Fruit fly (Drosophila melanogaster) whole organism, embryonic: ENCODE measurements around the gene Vm26Ab.

Experiments used
- Adf1 ChIP-seq: fragments of 200-800 bp; sonication (Bioruptor generic); IDR thresholded peaks from 2 replicates; pipeline ENCODE4 v1.3.6; 2022; ENCODE audit warnings: missing biosample characterization, missing genetic modification characterization
- CG10147 ChIP-seq: fragments of 200-800 bp; sonication (Bioruptor generic); optimal IDR thresholded peaks from 2 replicates; lab custom pipeline; 2019; ENCODE audit warnings: missing biosample characterization, mild to moderate bottlenecking, missing genetic modification characterization, moderate library complexity
- CG1024 ChIP-seq: fragments of 200-800 bp; sonication (Bioruptor generic); IDR thresholded peaks from 2 replicates; pipeline ENCODE4 v1.3.6; 2022; ENCODE audit warnings: missing biosample characterization, missing genetic modification characterization
- CG11695 ChIP-seq: fragments of 200-800 bp; sonication (Bioruptor generic); IDR thresholded peaks from 3 replicates; pipeline ENCODE4 v1.3.6; 2022; ENCODE audit warnings: missing biosample characterization, missing genetic modification characterization
- CG12659 ChIP-seq: fragments of 200-800 bp; sonication (Bioruptor generic); optimal IDR thresholded peaks from 3 replicates; lab custom pipeline; 2017; ENCODE audit warnings: mild to moderate bottlenecking, missing biosample characterization, missing genetic modification reagents, missing genetic modification characterization
- CG13624 ChIP-seq: fragments of 200-800 bp; sonication (Bioruptor generic); optimal IDR thresholded peaks from 2 replicates; lab custom pipeline; 2016; ENCODE audit warnings: missing biosample characterization, missing genetic modification characterization
- CG14050 ChIP-seq: fragments of 200-800 bp; sonication (Bioruptor generic); IDR thresholded peaks from 3 replicates; pipeline ENCODE4 v1.3.6; 2022; ENCODE audit warnings: missing biosample characterization, missing genetic modification characterization
- CG1529 ChIP-seq: fragments of 200-800 bp; sonication (Bioruptor generic); optimal IDR thresholded peaks from 3 replicates; lab custom pipeline; 2018; ENCODE audit warnings: missing biosample characterization, missing genetic modification characterization
- CG1602 ChIP-seq: fragments of 200-800 bp; sonication (Bioruptor generic); optimal IDR thresholded peaks from 3 replicates; lab custom pipeline; 2016; ENCODE audit warnings: missing biosample characterization, missing genetic modification characterization
- CG17186 ChIP-seq: fragments of 200-800 bp; sonication (Bioruptor generic); optimal IDR thresholded peaks from 3 replicates; lab custom pipeline; 2017; ENCODE audit warnings: missing biosample characterization, missing genetic modification reagents, missing genetic modification characterization
- CG17802 ChIP-seq: fragments of 200-800 bp; sonication (Bioruptor generic); optimal IDR thresholded peaks from 2 replicates; lab custom pipeline; 2018; ENCODE audit warnings: missing biosample characterization, mild to moderate bottlenecking, missing genetic modification characterization, moderate library complexity
- CG18619 ChIP-seq: fragments of 200-800 bp; sonication (Bioruptor generic); optimal IDR thresholded peaks from 3 replicates; lab custom pipeline; 2017; ENCODE audit warnings: missing biosample characterization, mild to moderate bottlenecking, missing genetic modification characterization
- CG2678 ChIP-seq: fragments of 200-800 bp; sonication (Bioruptor generic); optimal IDR thresholded peaks from 3 replicates; lab custom pipeline; 2019; ENCODE audit warnings: missing biosample characterization, mild to moderate bottlenecking, missing genetic modification characterization, moderate library complexity
- CG31224 ChIP-seq: fragments of 200-800 bp; sonication (Bioruptor generic); IDR thresholded peaks from 2 replicates; pipeline ENCODE4 v1.3.6; 2022; ENCODE audit warnings: missing biosample characterization, missing genetic modification characterization
- CG6765 ChIP-seq: fragments of 200-800 bp; sonication (Bioruptor generic); optimal IDR thresholded peaks from 3 replicates; lab custom pipeline; 2017; ENCODE audit warnings: missing biosample characterization, mild to moderate bottlenecking, missing genetic modification characterization
- CG8089 ChIP-seq: fragments of 200-800 bp; sonication (Bioruptor generic); optimal IDR thresholded peaks from 3 replicates; lab custom pipeline; 2016; ENCODE audit warnings: missing biosample characterization, missing genetic modification characterization
- CG8290 ChIP-seq, 3 experiments: fragments of 200-800 bp; sonication (Bioruptor generic); optimal IDR thresholded peaks; 2 replicates each; lab custom pipeline; 2016 to 2019; ENCODE audit warnings: missing biosample characterization in 3 of 3, missing genetic modification characterization in 3 of 3, mild to moderate bottlenecking in 2 of 3, moderate library complexity in 1 of 3
- CG9727 ChIP-seq: fragments of 200-800 bp; sonication (Bioruptor generic); optimal IDR thresholded peaks from 3 replicates; lab custom pipeline; 2017; ENCODE audit warnings: missing biosample characterization, mild to moderate bottlenecking, missing genetic modification characterization
- CG9876 ChIP-seq: fragments of 200-800 bp; sonication (Bioruptor generic); optimal IDR thresholded peaks from 2 replicates; lab custom pipeline; 2016; ENCODE audit warnings: missing biosample characterization, missing genetic modification characterization
- Camta ChIP-seq: fragments of 200-800 bp; sonication (Bioruptor generic); optimal IDR thresholded peaks from 2 replicates; lab custom pipeline; 2016; ENCODE audit warnings: missing biosample characterization, missing genetic modification characterization
- Dfd ChIP-seq, 2 experiments: fragments of >200 bp; optimal IDR thresholded peaks; 2 replicates each; lab custom pipeline; 2017; ENCODE audit warnings: missing biosample characterization in 2 of 2, missing genetic modification characterization in 2 of 2
- Doc2 ChIP-seq: fragments of 200-800 bp; sonication (Bioruptor generic); IDR thresholded peaks from 2 replicates; pipeline ENCODE4 v1.3.6; 2022; ENCODE audit warnings: missing biosample characterization, missing genetic modification characterization
- Elba2 ChIP-seq: fragments of 200-800 bp; sonication (Bioruptor generic); optimal IDR thresholded peaks from 3 replicates; lab custom pipeline; 2016; ENCODE audit warnings: missing biosample characterization, missing genetic modification characterization
- Ets97D ChIP-seq: fragments of 200-800 bp; sonication (Bioruptor generic); optimal IDR thresholded peaks from 3 replicates; lab custom pipeline; 2016; ENCODE audit warnings: missing biosample characterization, missing genetic modification characterization
- HHEX ChIP-seq: fragments of 200-800 bp; sonication (Bioruptor generic); optimal IDR thresholded peaks from 3 replicates; lab custom pipeline; 2017; ENCODE audit warnings: missing biosample characterization, mild to moderate bottlenecking, missing genetic modification characterization, missing genetic modification reagents
- HLH54F ChIP-seq: fragments of 200-800 bp; sonication (Bioruptor generic); optimal IDR thresholded peaks from 3 replicates; lab custom pipeline; 2016; ENCODE audit warnings: missing biosample characterization, missing genetic modification characterization
- Jarid2 ChIP-seq: fragments of 200-800 bp; sonication (Bioruptor generic); optimal IDR thresholded peaks from 3 replicates; lab custom pipeline; 2017; ENCODE audit warnings: mild to moderate bottlenecking, missing biosample characterization, missing genetic modification reagents, missing genetic modification characterization
- Lhr ChIP-seq: fragments of 200-800 bp; sonication (Bioruptor generic); optimal IDR thresholded peaks from 3 replicates; lab custom pipeline; 2017; ENCODE audit warnings: mild to moderate bottlenecking, missing biosample characterization, missing genetic modification reagents, missing genetic modification characterization
- MESR4 ChIP-seq: fragments of 200-800 bp; sonication (Bioruptor generic); optimal IDR thresholded peaks from 2 replicates; lab custom pipeline; 2018; ENCODE audit warnings: missing biosample characterization, mild to moderate bottlenecking, missing genetic modification characterization, moderate library complexity
- NK7.1 ChIP-seq: fragments of 200-800 bp; sonication (Bioruptor generic); optimal IDR thresholded peaks from 3 replicates; lab custom pipeline; 2016; ENCODE audit warnings: missing biosample characterization, missing genetic modification characterization
- Six4 ChIP-seq: fragments of 200-800 bp; sonication (Bioruptor generic); optimal IDR thresholded peaks from 2 replicates; lab custom pipeline; 2016; ENCODE audit warnings: missing biosample characterization, missing genetic modification characterization
- Stat92E ChIP-seq, 3 experiments: fragments of >200 bp in 2 of 3; fragments of 200-800 bp in 1 of 3; sonication (Bioruptor generic) in 1 of 3; optimal IDR thresholded peaks; 2 replicates each; lab custom pipeline; 2017 to 2019; ENCODE audit warnings: missing biosample characterization in 3 of 3, missing genetic modification characterization in 3 of 3, mild to moderate bottlenecking in 1 of 3, moderate library complexity in 1 of 3
- Taf1 ChIP-seq: fragments of 200-800 bp; sonication (Bioruptor generic); IDR thresholded peaks from 2 replicates; pipeline ENCODE4 v1.3.6; 2022; ENCODE audit warnings: missing biosample characterization, missing genetic modification characterization
- ab ChIP-seq: fragments of 200-800 bp; sonication (Bioruptor generic); optimal IDR thresholded peaks from 2 replicates; lab custom pipeline; 2016; ENCODE audit warnings: missing biosample characterization, missing genetic modification characterization
- aop ChIP-seq: fragments of 200-800 bp; sonication (Bioruptor generic); IDR thresholded peaks from 2 replicates; pipeline ENCODE4 v1.3.6; 2022; ENCODE audit warnings: missing biosample characterization, missing genetic modification characterization
- ato ChIP-seq: fragments of 200-800 bp; sonication (Bioruptor generic); IDR thresholded peaks from 2 replicates; pipeline ENCODE4 v1.3.6; 2022; ENCODE audit warnings: missing biosample characterization, missing genetic modification characterization; ENCODE audit not compliant: partially characterized antibody
- cad ChIP-seq: fragments of >200 bp; optimal IDR thresholded peaks from 2 replicates; lab custom pipeline; 2017; ENCODE audit warnings: missing biosample characterization, missing genetic modification characterization
- chm ChIP-seq: fragments of 200-800 bp; sonication (Bioruptor generic); IDR thresholded peaks from 2 replicates; pipeline ENCODE4 v1.3.6; 2022; ENCODE audit warnings: missing biosample characterization, missing genetic modification characterization
- crc ChIP-seq: fragments of 200-800 bp; sonication (Bioruptor generic); optimal IDR thresholded peaks from 2 replicates; lab custom pipeline; 2016; ENCODE audit warnings: missing biosample characterization, missing genetic modification characterization
- crol ChIP-seq: fragments of 200-800 bp; sonication (Bioruptor generic); IDR thresholded peaks from 2 replicates; pipeline ENCODE4 v1.3.6; 2022; ENCODE audit warnings: missing biosample characterization, missing genetic modification characterization
- dysf ChIP-seq: fragments of 200-800 bp; sonication (Bioruptor generic); IDR thresholded peaks from 3 replicates; pipeline ENCODE4 v1.3.6; 2022; ENCODE audit warnings: missing biosample characterization, missing genetic modification characterization
- grau ChIP-seq: fragments of 200-800 bp; optimal IDR thresholded peaks from 3 replicates; lab custom pipeline; 2019; ENCODE audit warnings: missing biosample characterization, mild to moderate bottlenecking, missing genetic modification characterization, moderate library complexity
- gsb ChIP-seq: fragments of 200-800 bp; sonication (Bioruptor generic); IDR thresholded peaks from 2 replicates; pipeline ENCODE4 v1.3.6; 2022; ENCODE audit warnings: missing biosample characterization, missing genetic modification characterization
- hbn ChIP-seq: fragments of 200-800 bp; sonication (Bioruptor generic); IDR thresholded peaks from 2 replicates; pipeline ENCODE4 v1.3.6; 2022; ENCODE audit warnings: missing biosample characterization, missing genetic modification characterization; ENCODE audit not compliant: partially characterized antibody
- lab ChIP-seq: fragments of 200-800 bp; sonication (Bioruptor generic); optimal IDR thresholded peaks from 3 replicates; lab custom pipeline; 2017; ENCODE audit warnings: missing biosample characterization, missing genetic modification characterization, mild to moderate bottlenecking, moderate library complexity, missing genetic modification reagents
- luna ChIP-seq: fragments of 200-800 bp; sonication (Bioruptor generic); optimal IDR thresholded peaks from 2 replicates; lab custom pipeline; 2016; ENCODE audit warnings: missing biosample characterization, missing genetic modification characterization
- otp ChIP-seq: fragments of 200-800 bp; sonication (Bioruptor generic); IDR thresholded peaks from 3 replicates; pipeline ENCODE4, ENCODE4 v1.3.6; 2022; ENCODE audit warnings: missing biosample characterization, missing genetic modification characterization
- pan ChIP-seq, 4 experiments: fragments of >200 bp in 3 of 4; fragments of 200-800 bp in 1 of 4; sonication (Bioruptor generic) in 1 of 4; optimal IDR thresholded peaks in 3 of 4; IDR thresholded peaks in 1 of 4; 2 replicates each; pipeline versions ENCODE4 v1.3.6 to Lab custom; 2017 to 2022; ENCODE audit warnings: missing biosample characterization in 2 of 4, missing genetic modification characterization in 2 of 4, mixed read lengths in 1 of 4
- sug ChIP-seq: fragments of 200-800 bp; optimal IDR thresholded peaks from 2 replicates; lab custom pipeline; 2019; ENCODE audit warnings: missing biosample characterization, mild to moderate bottlenecking, missing genetic modification characterization, moderate library complexity
- wor ChIP-seq: fragments of 200-800 bp; sonication (Bioruptor generic); IDR thresholded peaks from 2 replicates; pipeline ENCODE4 v1.3.6; 2022; ENCODE audit warnings: missing biosample characterization, missing genetic modification characterization

Vm26Ab gene

DNA sequence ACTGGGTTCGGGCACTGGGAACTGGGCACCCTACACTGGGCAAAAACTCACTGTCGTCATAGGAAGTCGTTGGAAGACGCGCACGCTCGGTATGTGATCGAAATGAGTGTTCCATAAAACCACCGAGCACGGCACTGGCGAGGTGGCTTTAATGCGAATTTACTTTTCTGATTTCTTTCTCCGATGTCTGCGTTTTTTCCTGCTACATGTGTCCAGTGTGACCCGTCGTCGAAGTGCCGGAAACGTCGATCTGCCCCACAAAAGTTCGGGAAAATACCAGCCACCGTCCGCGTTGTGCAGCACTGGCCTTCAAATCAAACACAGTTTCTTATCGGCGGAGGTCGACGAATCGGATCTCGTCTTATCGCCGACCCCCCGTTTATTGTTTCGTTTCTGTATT is 42.4 kb downstream of the Vm26Ab start, which contains the start of gene Kdm5 (continued):
- TF ChIP-seq Dfd (GFP tag; optimal IDR thresholded peaks at IDR 0.05; lab: Kevin White, UChicago) (no peak), CG1602 (GFP tag; lab: Kevin White, UChicago) (no peak), CG2678 (tag; lab: Kevin White, UChicago) (no peak), crc (no peak), CG1529 (GFP tag; lab: Kevin White, UChicago) (no peak), wor (GFP tag; lab: Robert Waterston, UW) (no peak), Doc2 (GFP tag; lab: Robert Waterston, UW) (no peak), CG1024 (no peak), ato (GFP tag; lab: Robert Waterston, UW) (0 out of 2 replicates have a peak, but pooled peaks have one; percentile 51), MESR4 (GFP tag; lab: Kevin White, UChicago) (peak; percentile 91), Camta (GFP tag; lab: Kevin White, UChicago) (no peak), Taf1 (no peak), pan (optimal IDR thresholded peaks at IDR 0.05; lab: Kevin White, UChicago) (no peak), pan (GFP tag; optimal IDR thresholded peaks at IDR 0.05 in 1 of 2, IDR thresholded peaks at IDR 0.05 in 1 of 2) (peak in 1 of 2 experiments; percentile 49), Six4 (GFP tag; lab: Kevin White, UChicago) (no peak), Lhr (GFP tag; lab: Kevin White, UChicago) (peak; percentile 60), lab (GFP tag; lab: Kevin White, UChicago) (peak; percentile 64), grau (tag; lab: Kevin White, UChicago) (no peak), ab (GFP tag; lab: Kevin White, UChicago) (no peak), crol (GFP tag; lab: Robert Waterston, UW) (peak; percentile 48; the same call in 1 of the 2 replicates), chm (GFP tag; lab: Robert Waterston, UW) (peak; percentile 47; the same call in 1 of the 2 replicates), NK7.1 (GFP tag; lab: Kevin White, UChicago) (no peak), Adf1 (GFP tag; lab: Robert Waterston, UW) (0 out of 2 replicates have a peak, but pooled peaks have one; percentile 27), HLH54F (GFP tag; lab: Kevin White, UChicago) (peak; percentile 17), luna (GFP tag; lab: Kevin White, UChicago) (no peak), otp (no peak), CG17802 (tag; lab: Kevin White, UChicago) (peak; percentile 44), CG6765 (GFP tag; lab: Kevin White, UChicago) (peak; percentile 55), CG17186 (GFP tag; lab: Kevin White, UChicago) (peak; percentile 38), CG13624 (GFP tag; lab: Kevin White, UChicago) (peak; percentile 54), HHEX (GFP tag; lab: Kevin White, UChicago) (no peak), sug (tag; lab: Kevin White, UChicago) (peak; percentile 99), Ets97D (GFP tag; lab: Kevin White, UChicago) (peak; percentile 86), CG11695 (GFP tag; lab: Robert Waterston, UW) (no peak), dysf (GFP tag; lab: Robert Waterston, UW) (no peak; the same call in 2 of the 3 replicates), CG18619 (GFP tag; lab: Kevin White, UChicago) (peak; percentile 8), Stat92E (GFP tag; optimal IDR thresholded peaks at IDR 0.05; lab: Kevin White, UChicago) (peak in 1 of 3 experiments; percentile 4), CG10147 (GFP tag; lab: Kevin White, UChicago) (no peak), CG31224 (GFP tag; lab: Robert Waterston, UW) (peak; percentile 14; the same call in 1 of the 2 replicates), Jarid2 (GFP tag; lab: Kevin White, UChicago) (peak; percentile 42), CG8290 (GFP tag; optimal IDR thresholded peaks at IDR 0.05; lab: Kevin White, UChicago) (no peak), CG8290 (tag; optimal IDR thresholded peaks at IDR 0.05; lab: Kevin White, UChicago) (no peak), CG9727 (GFP tag; lab: Kevin White, UChicago) (peak; percentile 30), Elba2 (peak; percentile 9), hbn (GFP tag; lab: Robert Waterston, UW) (no peak), gsb (no peak), CG9876 (GFP tag; lab: Kevin White, UChicago) (peak; percentile 16), cad (GFP tag; lab: Kevin White, UChicago) (no peak), CG12659 (GFP tag; lab: Kevin White, UChicago) (peak; percentile 76), CG14050 (GFP tag; lab: Robert Waterston, UW) (no peak), CG8089 (GFP tag; lab: Kevin White, UChicago) (peak; percentile 2), aop (no peak)
